Worm (Caenorhabditis elegans): ENCODE measurements around the gene pgp-6.

pgp-6 gene

DNA sequence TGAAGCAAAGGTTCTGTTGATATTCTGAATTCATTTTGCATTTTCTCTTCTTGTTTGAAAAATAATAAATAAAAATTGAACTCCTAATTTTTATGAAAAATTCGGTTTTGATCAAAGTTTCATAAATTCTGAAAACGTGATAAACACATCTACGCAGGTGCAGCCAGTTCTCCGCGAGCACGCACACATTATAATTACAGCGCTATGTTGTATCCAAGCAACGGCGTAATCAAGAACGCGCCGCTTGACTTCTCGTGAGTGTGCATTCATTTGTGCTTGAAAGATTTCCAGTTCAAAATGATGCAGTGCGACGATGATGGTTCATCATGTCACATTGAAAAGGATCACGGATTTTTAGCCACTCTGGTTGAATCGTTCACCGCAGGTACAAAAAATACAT, 14.7 kb upstream of the pgp-6 start, which contains the start of gene F47B10.3:
Gene F47B10.3, plus strand, starts transcription at position 301 of the 400 bp plus-strand sequence.
- no peak for TF ChIP-seq sptf-1 (tag; optimal IDR thresholded peaks at IDR 0.05)
- TF ChIP-seq lin-39 (tag; optimal IDR thresholded peaks at IDR 0.05) = no peak
- no peak for TF ChIP-seq F16B12.6 (tag; optimal IDR thresholded peaks at IDR 0.05)
- peak; percentile 25 for TF ChIP-seq fkh-8 (tag; optimal IDR thresholded peaks at IDR 0.05)
- TF ChIP-seq egl-13 (tag; optimal IDR thresholded peaks at IDR 0.05) = no peak
- no peak for TF ChIP-seq elt-2 (tag; optimal IDR thresholded peaks at IDR 0.05)
- no peak for TF ChIP-seq xbp-1 (tag; optimal IDR thresholded peaks at IDR 0.05)
- TF ChIP-seq C04F5.9 (tag; optimal IDR thresholded peaks at IDR 0.05) = no peak
- no peak for TF ChIP-seq ama-1 (optimal IDR thresholded peaks at IDR 0.05)
- TF ChIP-seq blmp-1 (tag; optimal IDR thresholded peaks at IDR 0.05) = no peak
- no peak for TF ChIP-seq nhr-90 (tag; optimal IDR thresholded peaks at IDR 0.05; ENCODE audit: poor library complexity)
- no peak for TF ChIP-seq unc-62 (GFP tag; optimal IDR thresholded peaks at IDR 0.05)
- no peak for TF ChIP-seq efl-1 (optimal IDR thresholded peaks at IDR 0.05)
- TF ChIP-seq efl-1 (GFP tag; optimal IDR thresholded peaks at IDR 0.05 in 1 of 2) = peak in 1 of 2 experiments; percentile 67
- TF ChIP-seq alr-1 (tag; optimal IDR thresholded peaks at IDR 0.05; ENCODE audit: borderline replicate concordance) = no peak
- TF ChIP-seq ceh-90 (tag; optimal IDR thresholded peaks at IDR 0.05) = no peak
- TF ChIP-seq rnt-1 (tag; optimal IDR thresholded peaks at IDR 0.05) = no peak
- no peak for TF ChIP-seq nhr-85 (tag)
- TF ChIP-seq grh-1 (GFP tag; IDR thresholded peaks at IDR 0.05) = no peak

DNA sequence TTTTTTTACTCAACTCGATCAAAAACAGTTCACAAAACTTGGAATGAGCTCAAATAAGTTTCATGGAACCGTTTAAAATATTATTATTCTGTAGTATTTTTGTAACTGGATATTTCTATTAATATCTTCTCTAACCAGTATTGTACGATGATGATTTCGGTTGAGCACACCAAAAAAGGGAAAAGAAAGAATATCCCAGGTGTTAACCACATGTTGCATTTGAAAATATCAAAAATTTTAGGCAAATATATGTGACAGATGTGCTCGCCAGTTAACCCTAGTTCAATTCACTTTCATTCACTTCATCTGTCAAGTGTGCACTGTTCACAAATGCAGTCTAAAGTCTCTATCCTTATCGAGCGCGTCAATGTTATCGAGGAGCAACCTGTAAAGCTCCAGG, 13.7 kb upstream of the pgp-6 start, which contains the start of gene F47B10.4:
Gene F47B10.4, plus strand, starts transcription at position 301 of the 400 bp plus-strand sequence.
- TF ChIP-seq alr-1 (tag; optimal IDR thresholded peaks at IDR 0.05; ENCODE audit: borderline replicate concordance) = no peak
- TF ChIP-seq nhr-77 (tag; optimal IDR thresholded peaks at IDR 0.05) = no peak
- no peak for TF ChIP-seq C34B4.2 (tag; optimal IDR thresholded peaks at IDR 0.05)
- no peak for TF ChIP-seq hlh-4 (tag; optimal IDR thresholded peaks at IDR 0.05)
- TF ChIP-seq unc-62 (GFP tag; optimal IDR thresholded peaks at IDR 0.05) = no peak
- TF ChIP-seq mdl-1 (tag; optimal IDR thresholded peaks at IDR 0.05) = no peak
- no peak for TF ChIP-seq ztf-4 (tag; optimal IDR thresholded peaks at IDR 0.05)
- no peak for TF ChIP-seq lin-15B (tag; optimal IDR thresholded peaks at IDR 0.05)
- no peak for TF ChIP-seq C04F5.9 (tag; optimal IDR thresholded peaks at IDR 0.05)
- TF ChIP-seq lin-14 (GFP tag; optimal IDR thresholded peaks at IDR 0.05) = no peak
- no peak for TF ChIP-seq tbx-2 (tag; optimal IDR thresholded peaks at IDR 0.05)
- no peak for TF ChIP-seq ceh-88 (GFP tag; IDR thresholded peaks at IDR 0.05)
- no peak for TF ChIP-seq aly-2 (tag; optimal IDR thresholded peaks at IDR 0.05)
- no peak for TF ChIP-seq fkh-4 (tag; optimal IDR thresholded peaks at IDR 0.05; ENCODE audit: borderline replicate concordance)
- no peak for TF ChIP-seq nhr-19 (GFP tag; conservative IDR thresholded peaks at IDR 0.05)
- no peak for TF ChIP-seq nhr-85 (tag)

DNA sequence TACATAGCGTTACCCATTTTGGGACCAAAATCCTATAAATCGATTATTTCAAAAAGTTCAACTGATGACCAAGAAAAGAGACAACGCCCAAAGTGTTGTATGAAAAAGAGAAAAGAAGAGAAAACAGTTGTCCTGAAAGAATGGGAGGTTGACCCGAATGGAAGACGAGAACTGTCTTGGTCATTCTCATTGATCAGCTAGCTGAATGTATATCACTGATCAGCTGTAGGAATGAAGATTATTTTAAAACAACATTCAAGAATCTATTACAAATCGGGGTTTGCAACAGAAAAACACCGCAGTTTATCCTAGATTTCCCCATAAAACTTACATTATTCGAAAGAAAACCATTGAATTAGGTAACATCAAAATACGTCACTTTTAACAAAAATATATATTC, 13.2 kb upstream of the pgp-6 start, which contains the start of gene F47B10.5:
Gene F47B10.5, minus strand, starts transcription at position 101 of the 400 bp plus-strand sequence.
- TF ChIP-seq snpc-4 (tag; optimal IDR thresholded peaks at IDR 0.05) (no peak), lin-15B (tag; optimal IDR thresholded peaks at IDR 0.05) (no peak), dsc-1 (tag; optimal IDR thresholded peaks at IDR 0.05) (no peak), ceh-63 (GFP tag; optimal IDR thresholded peaks at IDR 0.05) (no peak), blmp-1 (tag; optimal IDR thresholded peaks at IDR 0.05) (peak; percentile 69), tlp-1 (tag; optimal IDR thresholded peaks at IDR 0.05) (no peak), nhr-12 (tag; optimal IDR thresholded peaks at IDR 0.05) (no peak)

DNA sequence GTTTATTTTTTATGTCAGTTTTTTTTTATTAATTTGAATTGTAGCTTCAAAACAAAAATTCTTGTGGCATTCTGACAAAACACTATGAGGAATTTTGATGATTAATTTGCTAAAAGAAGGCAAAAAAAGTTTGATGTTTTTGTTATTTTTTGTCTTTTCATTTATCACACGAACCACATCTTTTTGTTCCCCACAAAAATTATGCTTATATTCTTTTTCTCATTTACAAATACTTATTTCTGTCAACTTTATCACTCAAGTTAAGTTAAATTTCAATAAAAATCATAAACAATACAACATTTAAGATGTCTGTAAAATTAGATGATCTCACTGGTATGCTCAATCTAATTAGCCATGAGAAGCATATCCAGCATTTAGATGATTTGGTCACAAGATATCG, 11.0 kb upstream of the pgp-6 start, which contains the start of gene F47B10.6:
Gene F47B10.6, plus strand, starts transcription at position 301 of the 400 bp plus-strand sequence.
- TF ChIP-seq egl-27 (tag; optimal IDR thresholded peaks at IDR 0.05) (no peak), vab-15 (tag; optimal IDR thresholded peaks at IDR 0.05) (no peak), pqm-1 (tag; optimal IDR thresholded peaks at IDR 0.05) (no peak), rnt-1 (tag; optimal IDR thresholded peaks at IDR 0.05) (no peak), tlp-1 (tag; optimal IDR thresholded peaks at IDR 0.05) (no peak), ceh-90 (tag; optimal IDR thresholded peaks at IDR 0.05) (no peak), nhr-19 (GFP tag; conservative IDR thresholded peaks at IDR 0.05) (no peak), nhr-85 (tag) (no peak), nhr-237 (tag; optimal IDR thresholded peaks at IDR 0.05) (no peak), nhr-71 (tag; optimal IDR thresholded peaks at IDR 0.05) (no peak), lir-3 (tag; optimal IDR thresholded peaks at IDR 0.05; ENCODE audit: poor library complexity) (no peak), ces-1 (GFP tag; optimal IDR thresholded peaks at IDR 0.05) (no peak), hlh-4 (tag; optimal IDR thresholded peaks at IDR 0.05) (no peak), nhr-84 (tag; optimal IDR thresholded peaks at IDR 0.05) (no peak), sptf-1 (tag; optimal IDR thresholded peaks at IDR 0.05) (no peak)

All from whole organism, L1 larva.